Worm (Caenorhabditis elegans): Measurements from ENCODE around the gene clec-193.
"Not testable (repeated sequence)": the region's sequence is repeated elsewhere in the genome, so short reads cannot be mapped to it uniquely, and the experiment has no call there.

The clec-193 gene

DNA sequence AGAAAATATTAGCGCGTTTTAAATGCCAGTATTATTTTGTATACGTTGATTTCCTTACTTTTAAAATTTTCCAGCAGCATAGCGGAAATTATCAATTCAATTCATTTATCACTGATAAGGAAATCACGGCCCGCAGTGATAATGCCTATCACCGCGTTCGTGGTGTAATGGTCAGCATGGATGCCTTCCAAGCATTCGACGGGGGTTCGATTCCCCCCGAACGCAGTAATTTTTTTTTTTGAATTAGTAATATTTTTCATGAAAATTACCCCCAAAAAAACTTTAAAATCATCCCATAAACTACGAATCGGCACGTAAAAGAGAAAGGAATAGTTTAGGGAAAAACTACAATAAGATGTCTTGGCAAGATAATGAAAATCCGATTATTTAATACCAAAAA, 31.2 kb downstream of the clec-193 start:
- TF ChIP-seq zag-1 (tag; optimal IDR thresholded peaks at IDR 0.05) (no peak), fos-1 (tag; optimal IDR thresholded peaks at IDR 0.05) (peak; percentile 10), sma-3 (GFP tag; optimal IDR thresholded peaks at IDR 0.05) (peak; percentile 27), R02D3.7 (tag; optimal IDR thresholded peaks at IDR 0.05) (no peak), aly-2 (tag; optimal IDR thresholded peaks at IDR 0.05) (no peak)

DNA sequence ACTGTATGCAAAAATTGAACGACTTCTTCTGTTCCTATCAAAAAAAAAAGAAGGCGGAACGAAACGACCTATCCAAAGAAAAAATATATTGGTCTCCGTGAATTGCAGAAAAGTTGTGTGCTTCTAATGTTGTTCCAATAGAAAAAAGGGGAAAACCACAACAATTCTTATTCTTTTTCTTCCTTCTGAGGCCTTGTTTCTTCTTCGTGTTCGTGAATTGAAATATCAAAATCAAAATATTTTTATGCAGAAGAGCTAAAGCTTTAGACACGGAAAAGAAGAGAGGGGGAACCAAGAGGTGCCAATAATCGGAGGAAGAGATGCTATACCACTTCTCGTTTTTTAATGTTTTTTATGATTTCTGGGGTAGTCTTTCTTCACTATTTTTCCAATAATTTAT, 50.5 kb downstream of the clec-193 start, which contains the start of gene Y43D4A.2:
Gene Y43D4A.2 (minus strand): TSS at position 101 of the 400 bp plus-strand sequence.
- TF ChIP-seq unc-62 (GFP tag; optimal IDR thresholded peaks at IDR 0.05); elt-3 (tag; optimal IDR thresholded peaks at IDR 0.05); mdl-1 (tag; optimal IDR thresholded peaks at IDR 0.05): not testable (repeated sequence)
